Fruit fly (Drosophila melanogaster) whole organism, embryonic: Measurements from ENCODE around the gene CG43815.

Experiments used
- Adf1 ChIP-seq: fragments of 200-800 bp; sonication (Bioruptor generic); IDR thresholded peaks from 2 replicates; pipeline ENCODE4 v1.3.6; 2022; ENCODE audit warnings: missing biosample characterization, missing genetic modification characterization
- Antp ChIP-seq: fragments of 200-800 bp; sonication (Bioruptor generic); optimal IDR thresholded peaks from 3 replicates; lab custom pipeline; 2016; ENCODE audit warnings: missing biosample characterization, missing genetic modification characterization
- BtbVII ChIP-seq: fragments of 200-800 bp; sonication (Bioruptor generic); optimal IDR thresholded peaks from 3 replicates; lab custom pipeline; 2017; ENCODE audit warnings: missing biosample characterization, mild to moderate bottlenecking, missing genetic modification characterization
- Bteb2 ChIP-seq: fragments of 200-800 bp; sonication (Bioruptor generic); optimal IDR thresholded peaks from 2 replicates; lab custom pipeline; 2016; ENCODE audit warnings: missing biosample characterization, missing genetic modification characterization
- C15 ChIP-seq: fragments of 200-800 bp; sonication (Bioruptor generic); IDR thresholded peaks from 3 replicates; pipeline ENCODE4 v1.3.6; 2022; ENCODE audit warnings: missing biosample characterization, missing genetic modification characterization
- CG10267 ChIP-seq: fragments of 200-800 bp; sonication (Bioruptor generic); optimal IDR thresholded peaks from 2 replicates; lab custom pipeline; 2018; ENCODE audit warnings: missing biosample characterization, mild to moderate bottlenecking, missing genetic modification characterization, moderate library complexity
- CG10366 ChIP-seq: fragments of 200-800 bp; sonication (Bioruptor generic); IDR thresholded peaks from 2 replicates; pipeline ENCODE4 v1.3.6; 2022; ENCODE audit warnings: missing biosample characterization, missing genetic modification characterization
- CG12391 ChIP-seq: fragments of 200-800 bp; sonication (Bioruptor generic); optimal IDR thresholded peaks from 3 replicates; lab custom pipeline; 2018; ENCODE audit warnings: missing biosample characterization, mild to moderate bottlenecking, missing genetic modification characterization, moderate library complexity
- CG12744 ChIP-seq: fragments of 200-800 bp; sonication (Bioruptor generic); optimal IDR thresholded peaks from 2 replicates; lab custom pipeline; 2016; ENCODE audit warnings: missing biosample characterization, missing genetic modification characterization
- CG13775 ChIP-seq: fragments of 200-800 bp; sonication (Bioruptor generic); optimal IDR thresholded peaks from 3 replicates; lab custom pipeline; 2017; ENCODE audit warnings: missing biosample characterization, mild to moderate bottlenecking, missing genetic modification characterization
- CG16779 ChIP-seq: fragments of 200-800 bp; sonication (Bioruptor generic); IDR thresholded peaks from 2 replicates; pipeline ENCODE4 v1.3.6; 2022; ENCODE audit warnings: missing biosample characterization, missing genetic modification characterization
- CG16815 ChIP-seq: fragments of 200-800 bp; sonication (Bioruptor generic); optimal IDR thresholded peaks from 3 replicates; lab custom pipeline; 2017; ENCODE audit warnings: missing biosample characterization, mild to moderate bottlenecking, missing genetic modification characterization
- CG2116 ChIP-seq: fragments of 200-800 bp; sonication (Bioruptor generic); optimal IDR thresholded peaks from 3 replicates; lab custom pipeline; 2018; ENCODE audit warnings: missing biosample characterization, mild to moderate bottlenecking, missing genetic modification characterization
- CG42726 ChIP-seq: fragments of 200-800 bp; sonication (Bioruptor generic); IDR thresholded peaks from 2 replicates; pipeline ENCODE4 v1.3.6; 2022; ENCODE audit warnings: missing biosample characterization, missing genetic modification characterization; ENCODE audit not compliant: partially characterized antibody
- CG6272 ChIP-seq: fragments of 200-800 bp; sonication (Bioruptor generic); IDR thresholded peaks from 2 replicates; pipeline ENCODE4 v1.3.6; 2022; ENCODE audit warnings: missing biosample characterization, missing genetic modification characterization
- CG6765 ChIP-seq: fragments of 200-800 bp; sonication (Bioruptor generic); optimal IDR thresholded peaks from 3 replicates; lab custom pipeline; 2017; ENCODE audit warnings: missing biosample characterization, mild to moderate bottlenecking, missing genetic modification characterization
- CG7745 ChIP-seq: fragments of 200-800 bp; sonication (Bioruptor generic); optimal IDR thresholded peaks from 2 replicates; lab custom pipeline; 2018; ENCODE audit warnings: missing biosample characterization, mild to moderate bottlenecking, missing genetic modification characterization, moderate library complexity
- CG7963 ChIP-seq: fragments of 200-800 bp; sonication (Bioruptor generic); IDR thresholded peaks from 3 replicates; pipeline ENCODE4 v1.3.6; 2022; ENCODE audit warnings: missing biosample characterization, missing genetic modification characterization; ENCODE audit not compliant: partially characterized antibody
- CG8924 ChIP-seq: fragments of 200-800 bp; optimal IDR thresholded peaks from 3 replicates; lab custom pipeline; 2019; ENCODE audit warnings: missing biosample characterization, mild to moderate bottlenecking, missing genetic modification characterization, moderate library complexity
- CG9817 ChIP-seq: fragments of 200-800 bp; sonication (Bioruptor generic); optimal IDR thresholded peaks from 2 replicates; lab custom pipeline; 2018; ENCODE audit warnings: missing biosample characterization, mild to moderate bottlenecking, missing genetic modification characterization, moderate library complexity
- CHES-1-like ChIP-seq: fragments of 200-800 bp; sonication (Bioruptor generic); optimal IDR thresholded peaks from 2 replicates; lab custom pipeline; 2016; ENCODE audit warnings: missing biosample characterization, missing genetic modification characterization
- Doc3 ChIP-seq: fragments of 200-800 bp; sonication (Bioruptor generic); IDR thresholded peaks from 3 replicates; pipeline ENCODE4 v1.3.6; 2022; ENCODE audit warnings: missing biosample characterization, missing genetic modification characterization; ENCODE audit not compliant: partially characterized antibody
- Dp ChIP-seq: fragments of 200-800 bp; sonication (Bioruptor generic); optimal IDR thresholded peaks from 2 replicates; lab custom pipeline; 2018; ENCODE audit warnings: missing biosample characterization, mild to moderate bottlenecking, missing genetic modification characterization, moderate library complexity
- Elba2 ChIP-seq: fragments of 200-800 bp; sonication (Bioruptor generic); optimal IDR thresholded peaks from 3 replicates; lab custom pipeline; 2016; ENCODE audit warnings: missing biosample characterization, missing genetic modification characterization
- Gug ChIP-seq: fragments of 200-800 bp; sonication (Bioruptor generic); IDR thresholded peaks from 4 replicates; pipeline ENCODE4 v1.3.6; 2022; ENCODE audit warnings: missing biosample characterization, missing genetic modification characterization
- H2.0 ChIP-seq: fragments of 200-800 bp; sonication (Bioruptor generic); IDR thresholded peaks from 2 replicates; pipeline ENCODE4 v1.3.6; 2022; ENCODE audit warnings: missing biosample characterization, missing genetic modification characterization
- HLHmδ ChIP-seq: fragments of 200-800 bp; sonication (Bioruptor generic); optimal IDR thresholded peaks from 2 replicates; lab custom pipeline; 2018; ENCODE audit warnings: missing biosample characterization, mild to moderate bottlenecking, missing genetic modification characterization, moderate library complexity
- Hmr ChIP-seq: fragments of 200-800 bp; sonication (Bioruptor generic); optimal IDR thresholded peaks from 3 replicates; lab custom pipeline; 2017; ENCODE audit warnings: mild to moderate bottlenecking, missing biosample characterization, missing genetic modification reagents, missing genetic modification characterization
- Hsf ChIP-seq: fragments of 200-800 bp; sonication (Bioruptor generic); optimal IDR thresholded peaks from 3 replicates; lab custom pipeline; 2016; ENCODE audit warnings: missing biosample characterization, missing genetic modification characterization
- MBD-R2 ChIP-seq: fragments of 200-800 bp; sonication (Bioruptor generic); IDR thresholded peaks from 2 replicates; pipeline ENCODE4 v1.3.6; 2022; ENCODE audit warnings: missing biosample characterization, missing genetic modification characterization
- NFAT ChIP-seq: fragments of 200-800 bp; sonication (Bioruptor generic); IDR thresholded peaks from 2 replicates; pipeline ENCODE4 v1.3.6; 2022; ENCODE audit warnings: missing biosample characterization, missing genetic modification characterization
- Neu2 ChIP-seq: fragments of 200-800 bp; sonication (Bioruptor generic); optimal IDR thresholded peaks from 3 replicates; lab custom pipeline; 2016; ENCODE audit warnings: missing biosample characterization, missing genetic modification characterization, borderline replicate concordance
- Poxn ChIP-seq: fragments of 200-800 bp; sonication (Bioruptor generic); IDR thresholded peaks from 2 replicates; pipeline ENCODE4 v1.3.6; 2022; ENCODE audit warnings: missing biosample characterization, missing genetic modification characterization
- Usf ChIP-seq: fragments of 200-800 bp; sonication (Bioruptor generic); optimal IDR thresholded peaks from 2 replicates; lab custom pipeline; 2017; ENCODE audit warnings: missing genotype, missing biosample characterization, missing genetic modification characterization
- ap ChIP-seq: fragments of 200-800 bp; sonication (Bioruptor generic); IDR thresholded peaks from 2 replicates; pipeline ENCODE4 v1.3.6; 2022; ENCODE audit warnings: missing biosample characterization, missing genetic modification characterization
- cas ChIP-seq: fragments of 200-800 bp; sonication (Bioruptor generic); IDR thresholded peaks from 2 replicates; pipeline ENCODE4 v1.3.6; 2022; ENCODE audit warnings: missing biosample characterization, missing genetic modification characterization
- chinmo ChIP-seq: fragments of 200-800 bp; sonication (Bioruptor generic); IDR thresholded peaks from 4 replicates; pipeline ENCODE4 v1.3.6; 2022; ENCODE audit warnings: missing biosample characterization, missing genetic modification characterization; ENCODE audit not compliant: partially characterized antibody
- crc ChIP-seq: fragments of 200-800 bp; sonication (Bioruptor generic); optimal IDR thresholded peaks from 2 replicates; lab custom pipeline; 2016; ENCODE audit warnings: missing biosample characterization, missing genetic modification characterization
- gce ChIP-seq: fragments of 200-800 bp; sonication (Bioruptor generic); IDR thresholded peaks from 3 replicates; pipeline ENCODE4 v1.3.6; 2022; ENCODE audit warnings: missing biosample characterization, missing genetic modification characterization
- gcm2 ChIP-seq: fragments of 200-800 bp; sonication (Bioruptor generic); optimal IDR thresholded peaks from 2 replicates; lab custom pipeline; 2016; ENCODE audit warnings: missing biosample characterization, missing genetic modification characterization
- gsb-n ChIP-seq: fragments of 200-800 bp; sonication (Bioruptor generic); optimal IDR thresholded peaks from 3 replicates; lab custom pipeline; 2018; ENCODE audit warnings: missing biosample characterization, mild to moderate bottlenecking, missing genetic modification characterization
- jing ChIP-seq: fragments of 200-800 bp; sonication (Bioruptor generic); optimal IDR thresholded peaks from 2 replicates; lab custom pipeline; 2018; ENCODE audit warnings: missing biosample characterization, mild to moderate bottlenecking, missing genetic modification characterization
- klu ChIP-seq: fragments of 200-800 bp; sonication (Bioruptor generic); IDR thresholded peaks from 2 replicates; pipeline ENCODE4 v1.3.6; 2022; ENCODE audit warnings: missing biosample characterization, missing genetic modification characterization
- kni ChIP-seq: fragments of 200-800 bp; sonication (Bioruptor generic); optimal IDR thresholded peaks from 3 replicates; lab custom pipeline; 2017; ENCODE audit warnings: mild to moderate bottlenecking, missing biosample characterization, missing genetic modification reagents, missing genetic modification characterization
- sens ChIP-seq: fragments of 200-800 bp; sonication (Bioruptor generic); peaks from one replicate; lab custom pipeline; 2016; ENCODE audit warnings: missing biosample characterization, missing genetic modification characterization
- seq ChIP-seq: fragments of 200-800 bp; sonication (Bioruptor generic); IDR thresholded peaks from 2 replicates; pipeline ENCODE4 v1.3.6; 2022; ENCODE audit warnings: missing biosample characterization, missing genetic modification characterization
- sim ChIP-seq: fragments of 200-800 bp; sonication (Bioruptor generic); IDR thresholded peaks from 2 replicates; pipeline ENCODE4 v1.3.6; 2022; ENCODE audit warnings: missing biosample characterization, missing genetic modification characterization
- sisA ChIP-seq: fragments of 200-800 bp; sonication (Bioruptor generic); IDR thresholded peaks from 2 replicates; pipeline ENCODE4 v1.3.6; 2022; ENCODE audit warnings: missing biosample characterization, missing genetic modification characterization
- stwl ChIP-seq: fragments of 200-800 bp; sonication (Bioruptor generic); optimal IDR thresholded peaks from 3 replicates; lab custom pipeline; 2018; ENCODE audit warnings: missing biosample characterization, mild to moderate bottlenecking, missing genetic modification characterization, moderate library complexity
- unc-4 ChIP-seq: fragments of 200-800 bp; sonication (Bioruptor generic); IDR thresholded peaks from 2 replicates; pipeline ENCODE4 v1.3.6; 2022; ENCODE audit warnings: missing biosample characterization, missing genetic modification characterization; ENCODE audit not compliant: partially characterized antibody
- vfl ChIP-seq: fragments of 200-800 bp; sonication (Bioruptor generic); optimal IDR thresholded peaks from 2 replicates; lab custom pipeline; 2016; ENCODE audit warnings: missing biosample characterization, missing genetic modification characterization

The CG43815 gene

dm6 chr2L:3580668-3581172, 4.7 kb downstream of the CG43815 start, which contains the start of gene sob (continued):
- TF ChIP-seq sim (no peak), Poxn (GFP tag; lab: Robert Waterston, UW) (no peak), Elba2 (GFP tag; lab: Kevin White, UChicago) (peak; percentile 12), CG6765 (GFP tag; lab: Kevin White, UChicago) (no peak), Hmr (GFP tag; lab: Kevin White, UChicago) (peak; percentile 8), seq (peak; percentile 33; the same call in 1 of the 2 replicates), NFAT (GFP tag; lab: Robert Waterston, UW) (0 out of 2 replicates have a peak, but pooled peaks have one; percentile 9), sisA (no peak), Adf1 (GFP tag; lab: Robert Waterston, UW) (0 out of 2 replicates have a peak, but pooled peaks have one; percentile 14), CG2116 (no peak), Bteb2 (GFP tag; lab: Kevin White, UChicago) (no peak), cas (GFP tag; lab: Robert Waterston, UW) (no peak), CG10267 (tag; lab: Kevin White, UChicago) (no peak), CG12744 (GFP tag; lab: Kevin White, UChicago) (no peak), CG7745 (no peak), chinmo (GFP tag; lab: Robert Waterston, UW) (peak; percentile 95), gsb-n (tag; lab: Kevin White, UChicago) (no peak), Gug (GFP tag; lab: Robert Waterston, UW) (no peak), crc (no peak), CG13775 (GFP tag; lab: Kevin White, UChicago) (no peak), HLHmδ (no peak), gcm2 (GFP tag; lab: Kevin White, UChicago) (no peak), CG10366 (GFP tag; lab: Robert Waterston, UW) (no peak), Antp (GFP tag; lab: Kevin White, UChicago) (no peak), klu (GFP tag; lab: Robert Waterston, UW) (peak; percentile 20; the same call in 1 of the 2 replicates), Doc3 (GFP tag; lab: Robert Waterston, UW) (peak; percentile 68; the same call in 1 of the 3 replicates), kni (peak; percentile 69), Neu2 (GFP tag; lab: Kevin White, UChicago) (no peak), CG16815 (GFP tag; lab: Kevin White, UChicago) (no peak), stwl (no peak), ap (GFP tag; lab: Robert Waterston, UW) (no peak), vfl (GFP tag; lab: Kevin White, UChicago) (no peak), CG8924 (tag; lab: Kevin White, UChicago) (peak; percentile 25), CG12391 (tag; lab: Kevin White, UChicago) (no peak), CHES-1-like (GFP tag; lab: Kevin White, UChicago) (no peak), BtbVII (GFP tag; lab: Kevin White, UChicago) (peak; percentile 35), MBD-R2 (no peak), Dp (GFP tag; lab: Kevin White, UChicago) (no peak), CG7963 (GFP tag; lab: Robert Waterston, UW) (no peak), Hsf (GFP tag; lab: Kevin White, UChicago) (no peak), unc-4 (GFP tag; lab: Robert Waterston, UW) (peak; percentile 49; the same call in 1 of the 2 replicates), CG6272 (no peak), sens (GFP tag; lab: Kevin White, UChicago) (peak; percentile 79), C15 (GFP tag; lab: Robert Waterston, UW) (no peak), gce (GFP tag; lab: Robert Waterston, UW) (0 out of 3 replicates have a peak, but pooled peaks have one; percentile 8), jing (GFP tag; lab: Kevin White, UChicago) (no peak), CG16779 (no peak), Usf (GFP tag; lab: Kevin White, UChicago) (no peak), CG9817 (no peak), H2.0 (GFP tag; lab: Robert Waterston, UW) (no peak), CG42726 (GFP tag; lab: Robert Waterston, UW) (0 out of 2 replicates have a peak, but pooled peaks have one; percentile 24)
